Worm (Caenorhabditis elegans) whole organism, L4 larva: Measurements from ENCODE around the gene ran-1.

ENCODE experiments used
- F10B5.3 ChIP-seq: sonication (generic microtip); optimal IDR thresholded peaks from 2 replicates; lab custom pipeline; 2016; ENCODE audit warnings: mild to moderate bottlenecking, missing genetic modification characterization, missing compliant biosample characterization
- F26F4.8 ChIP-seq: fragments of 200-800 bp; sonication (Bioruptor generic); conservative IDR thresholded peaks from 2 replicates; pipeline ENCODE4 v1.3.6; 2022; ENCODE audit warnings: missing genetic modification characterization, missing compliant biosample characterization
- F44E2.7 ChIP-seq: fragments of 200-800 bp; sonication (Bioruptor generic); IDR thresholded peaks from 2 replicates; pipeline ENCODE4 v2.1.2; 2022; ENCODE audit warnings: missing genetic modification characterization, missing compliant biosample characterization
- T20F7.1 ChIP-seq: fragments of 200-800 bp; sonication (Bioruptor generic); optimal IDR thresholded peaks from 2 replicates; lab custom pipeline; 2018; ENCODE audit warnings: mild to moderate bottlenecking, missing genetic modification characterization, missing compliant biosample characterization
- Y5F2A.4 ChIP-seq: fragments of 200-800 bp; sonication (Bioruptor generic); optimal IDR thresholded peaks from 2 replicates; lab custom pipeline; 2018; ENCODE audit warnings: mild to moderate bottlenecking, missing genetic modification characterization, missing compliant biosample characterization
- ZK546.5 ChIP-seq, 2 experiments: sonication (generic microtip); optimal IDR thresholded peaks; 2 replicates each; lab custom pipeline; 2017; ENCODE audit warnings: missing biosample characterization in 2 of 2, missing genetic modification characterization in 2 of 2
- ama-1 ChIP-seq: fragments of 150-350 bp; optimal IDR thresholded peaks from 2 replicates; lab custom pipeline; 2014; ENCODE audit warnings: inconsistent platforms, mixed read lengths
- ceh-44 ChIP-seq: fragments of 200-800 bp; sonication (Bioruptor generic); IDR thresholded peaks from 2 replicates; pipeline ENCODE4 v1.3.6; 2022; ENCODE audit warnings: missing genetic modification reagents, missing genetic modification characterization, missing compliant biosample characterization
- dmd-6 ChIP-seq: fragments of 200-800 bp; sonication (Bioruptor generic); IDR thresholded peaks from 2 replicates; pipeline ENCODE4 v1.3.6; 2022; ENCODE audit warnings: missing genetic modification reagents, missing genetic modification characterization, missing compliant biosample characterization
- dmd-8 ChIP-seq: fragments of 200-800 bp; sonication (Bioruptor generic); IDR thresholded peaks from 2 replicates; pipeline ENCODE4 v1.3.6; 2022; ENCODE audit warnings: missing genetic modification characterization, missing compliant biosample characterization
- dmd-9 ChIP-seq: fragments of 200-800 bp; sonication (Bioruptor generic); IDR thresholded peaks from 2 replicates; pipeline ENCODE4 v1.3.6; 2022; ENCODE audit warnings: missing genetic modification reagents, missing genetic modification characterization, missing compliant biosample characterization
- dpl-1 ChIP-seq: fragments of 150-350 bp; optimal IDR thresholded peaks from 2 replicates; lab custom pipeline; 2014; ENCODE audit warnings: missing biosample characterization, missing genetic modification reagents, missing genetic modification characterization
- egl-27 ChIP-seq: sonication (generic microtip); optimal IDR thresholded peaks from 3 replicates; lab custom pipeline; 2017; ENCODE audit warnings: missing biosample characterization, missing genetic modification reagents, missing genetic modification characterization
- fos-1 ChIP-seq: fragments of 150-350 bp; optimal IDR thresholded peaks from 2 replicates; lab custom pipeline; 2014; ENCODE audit warnings: missing biosample characterization, missing genetic modification characterization
- hmg-1.1 ChIP-seq: fragments of 200-800 bp; sonication (Bioruptor generic); IDR thresholded peaks from 2 replicates; pipeline ENCODE4 v1.3.6; 2022; ENCODE audit warnings: missing genetic modification reagents, missing genetic modification characterization, missing compliant biosample characterization
- lim-7 ChIP-seq: fragments of 200-800 bp; sonication (Bioruptor generic); IDR thresholded peaks from 2 replicates; pipeline ENCODE4 v1.3.6; 2022; ENCODE audit warnings: missing genetic modification characterization, missing compliant biosample characterization
- lin-13 ChIP-seq: fragments of 150-350 bp; optimal IDR thresholded peaks from 2 replicates; lab custom pipeline; 2014; ENCODE audit warnings: missing biosample characterization, missing genetic modification reagents, missing genetic modification characterization
- lir-3 ChIP-seq: sonication (generic microtip); optimal IDR thresholded peaks from 2 replicates; lab custom pipeline; 2016; ENCODE audit warnings: mild to moderate bottlenecking, missing genetic modification characterization, missing compliant biosample characterization
- lsy-2 ChIP-seq, 2 experiments: fragments of 150-350 bp in 1 of 2; sonication (generic microtip) in 1 of 2; optimal IDR thresholded peaks; 2 replicates each; lab custom pipeline; 2014 to 2017; ENCODE audit warnings: missing biosample characterization in 2 of 2, missing genetic modification characterization in 2 of 2
- mdl-1 ChIP-seq, 2 experiments: fragments of 150-350 bp in 1 of 2; sonication (generic microtip) in 1 of 2; optimal IDR thresholded peaks; 2 replicates each; lab custom pipeline; 2014 to 2017; ENCODE audit warnings: missing biosample characterization in 2 of 2, missing genetic modification characterization in 2 of 2
- mdt-29 ChIP-seq: fragments of 200-800 bp; sonication (Bioruptor generic); IDR thresholded peaks from 2 replicates; pipeline ENCODE4 v1.3.6; 2022; ENCODE audit warnings: missing genetic modification reagents, missing genetic modification characterization, missing compliant biosample characterization
- mep-1 ChIP-seq: fragments of 150-350 bp; sonication (generic microtip); optimal IDR thresholded peaks from 3 replicates; lab custom pipeline; 2014; ENCODE audit warnings: missing biosample characterization, missing genetic modification characterization
- mxl-2 ChIP-seq: fragments of 200-800 bp; sonication (Bioruptor generic); conservative IDR thresholded peaks from 2 replicates; pipeline ENCODE4 v1.3.6; 2022; ENCODE audit warnings: missing genetic modification reagents, missing genetic modification characterization, missing compliant biosample characterization
- nhr-10 ChIP-seq: fragments of 150-350 bp; optimal IDR thresholded peaks from 2 replicates; lab custom pipeline; 2014; ENCODE audit warnings: missing biosample characterization, missing genetic modification characterization
- nhr-102 ChIP-seq: sonication (generic microtip); optimal IDR thresholded peaks from 2 replicates; lab custom pipeline; 2016; ENCODE audit warnings: mild to moderate bottlenecking, missing genetic modification characterization, moderate library complexity, missing compliant biosample characterization
- nhr-11 ChIP-seq: fragments of 150-350 bp; optimal IDR thresholded peaks from 2 replicates; lab custom pipeline; 2014; ENCODE audit warnings: missing biosample characterization, missing genetic modification characterization
- nhr-28 ChIP-seq: fragments of 150-350 bp; optimal IDR thresholded peaks from 2 replicates; lab custom pipeline; 2014; ENCODE audit warnings: missing biosample characterization, missing genetic modification characterization
- pqm-1 ChIP-seq: sonication (generic microtip); optimal IDR thresholded peaks from 2 replicates; lab custom pipeline; 2017; ENCODE audit warnings: missing biosample characterization, missing genetic modification characterization
- rbr-2 ChIP-seq: sonication (generic microtip); optimal IDR thresholded peaks from 2 replicates; lab custom pipeline; 2016; ENCODE audit warnings: missing genotype, missing genetic modification characterization, missing compliant biosample characterization
- saeg-2 ChIP-seq: fragments of 200-800 bp; sonication (Bioruptor generic); IDR thresholded peaks from 2 replicates; pipeline ENCODE4 v1.3.6; 2022; ENCODE audit warnings: missing genetic modification reagents, missing genetic modification characterization, missing compliant biosample characterization
- snpc-1.2 ChIP-seq: fragments of 200-800 bp; sonication (Bioruptor generic); IDR thresholded peaks from 2 replicates; pipeline ENCODE4 v1.3.6; 2022; ENCODE audit warnings: missing genetic modification reagents, missing genetic modification characterization, missing compliant biosample characterization
- spr-1 ChIP-seq: sonication (generic microtip); optimal IDR thresholded peaks from 2 replicates; lab custom pipeline; 2016; ENCODE audit warnings: mild to moderate bottlenecking, missing genetic modification characterization, missing compliant biosample characterization
- spr-3 ChIP-seq: fragments of 200-800 bp; sonication (Bioruptor generic); optimal IDR thresholded peaks from 2 replicates; lab custom pipeline; 2018; ENCODE audit warnings: mild to moderate bottlenecking, missing genetic modification characterization, missing compliant biosample characterization
- unc-130 ChIP-seq: sonication (generic microtip); optimal IDR thresholded peaks from 2 replicates; lab custom pipeline; 2016; ENCODE audit warnings: missing genetic modification reagents, missing genetic modification characterization, missing compliant biosample characterization
- unc-39 ChIP-seq: sonication (generic microtip); optimal IDR thresholded peaks from 2 replicates; lab custom pipeline; 2017; ENCODE audit warnings: missing biosample characterization, missing genetic modification characterization
- unc-62 ChIP-seq, 3 experiments: fragments of 150-350 bp in 1 of 3; sonication (generic microtip); optimal IDR thresholded peaks in 2 of 3; peaks in 1 of 3; 1 replicate in 1 of 3; 2 replicates in 2 of 3; lab custom pipeline; 2014 to 2017; ENCODE audit warnings: missing biosample characterization in 3 of 3, missing genetic modification characterization in 3 of 3, missing genetic modification reagents in 3 of 3, missing genotype in 1 of 3
- zfp-3 ChIP-seq: fragments of 200-800 bp; sonication (Bioruptor generic); conservative IDR thresholded peaks from 2 replicates; pipeline ENCODE4 v1.3.6; 2022; ENCODE audit warnings: missing genetic modification reagents, missing genetic modification characterization, missing compliant biosample characterization
- zip-11 ChIP-seq: fragments of 200-800 bp; sonication (Bioruptor generic); IDR thresholded peaks from 2 replicates; pipeline ENCODE4 v1.3.6; 2022; ENCODE audit warnings: missing genetic modification characterization, missing compliant biosample characterization
- ztf-11 ChIP-seq: fragments of 150-350 bp; optimal IDR thresholded peaks from 2 replicates; lab custom pipeline; 2014; ENCODE audit warnings: missing biosample characterization, missing genetic modification characterization

Gene ran-1

ce11 chrIII:10759050-10760023, 11.8 kb upstream of the ran-1 start, which contains the start of gene tasp-1 (continued):
- TF ChIP-seq zfp-3: peak; percentile 100
- peak; percentile 99 for TF ChIP-seq unc-130
- TF ChIP-seq rbr-2 (tag; lab: Kevin White, UChicago): peak; percentile 100
- peak in 1 of 2 experiments; percentile 89 for TF ChIP-seq ZK546.5 (tag; optimal IDR thresholded peaks at IDR 0.05; lab: Kevin White, UChicago)
- TF ChIP-seq spr-1 (tag; lab: Kevin White, UChicago): peak; percentile 98
- TF ChIP-seq egl-27 (tag; lab: Kevin White, UChicago): peak; percentile 88
- TF ChIP-seq dmd-9 (GFP tag; lab: Robert Waterston, UW): peak; percentile 99
- TF ChIP-seq nhr-10: peak; percentile 100
- TF ChIP-seq nhr-28 (tag; lab: Kevin White, UChicago): peak; percentile 100
- TF ChIP-seq fos-1: peak; percentile 91
- TF ChIP-seq F44E2.7 (GFP tag; lab: Robert Waterston, UW): peak; percentile 100
- peak; percentile 100 for TF ChIP-seq dpl-1
- TF ChIP-seq F26F4.8: peak; percentile 61; the same call in 1 of the 2 replicates
- TF ChIP-seq mdl-1 (tag; optimal IDR thresholded peaks at IDR 0.05; lab: Kevin White, UChicago): peak; percentile 98 to 100
- peak; percentile 100 for TF ChIP-seq nhr-11 (tag; lab: Kevin White, UChicago)
- peak; percentile 96 for TF ChIP-seq Y5F2A.4
- peak; percentile 100 for TF ChIP-seq saeg-2 (GFP tag; lab: Robert Waterston, UW)
- peak; percentile 62 for TF ChIP-seq unc-39 (tag; lab: Kevin White, UChicago)
- peak; percentile 80; the same call in 1 of the 2 replicates for TF ChIP-seq zip-11 (GFP tag; lab: Robert Waterston, UW)
- TF ChIP-seq mep-1 (tag; lab: Kevin White, UChicago): peak; percentile 100
- peak; percentile 62 for TF ChIP-seq ztf-11
- peak; percentile 99 for TF ChIP-seq spr-3 (GFP tag; lab: Kevin White, UChicago)
- TF ChIP-seq mxl-2: peak; percentile 95

- TF ChIP-seq nhr-102 (tag; lab: Kevin White, UChicago) (no peak), mdt-29 (GFP tag; lab: Robert Waterston, UW) (no peak), lim-7 (GFP tag; lab: Robert Waterston, UW) (no peak), unc-62 (GFP tag; optimal IDR thresholded peaks at IDR 0.05 in 1 of 2; lab: Kevin White, UChicago) (no peak), unc-62 (tag; optimal IDR thresholded peaks at IDR 0.05; lab: Kevin White, UChicago) (no peak), nhr-11 (tag; lab: Kevin White, UChicago) (no peak), ceh-44 (GFP tag; lab: Robert Waterston, UW) (no peak), T20F7.1 (GFP tag; lab: Kevin White, UChicago) (no peak), pqm-1 (tag; lab: Kevin White, UChicago) (no peak), lir-3 (tag; lab: Kevin White, UChicago) (no peak), dmd-8 (GFP tag; lab: Robert Waterston, UW) (no peak)
- TF ChIP-seq, all 104 proteins: peak for 0
Measured at ce11 chrIII:10758422-10758821, 10.9 kb upstream of the ran-1 start, which contains the start of gene K01G5.10. K01G5.10 (minus strand) TSS chrIII:10758522.

ce11 chrIII:10757540-10757939, 10.0 kb upstream of the ran-1 start, which contains the start of gene rnf-113:
rnf-113 (minus strand) TSS chrIII:10757640.
- no peak for TF ChIP-seq hmg-1.1
- TF ChIP-seq dmd-6: no peak
- no peak for TF ChIP-seq snpc-1.2 (GFP tag; lab: Robert Waterston, UW)
- no peak for TF ChIP-seq lin-13 (GFP tag; lab: Kevin White, UChicago)
- TF ChIP-seq rbr-2 (tag; lab: Kevin White, UChicago): no peak
- no peak for TF ChIP-seq lsy-2 (tag; optimal IDR thresholded peaks at IDR 0.05; lab: Kevin White, UChicago)
- TF ChIP-seq ama-1 (lab: Kevin White, UChicago): no peak
- TF ChIP-seq F10B5.3 (tag; lab: Kevin White, UChicago): no peak
